Worm (Caenorhabditis elegans): ENCODE data around the gene F59C12.3.

DNA sequence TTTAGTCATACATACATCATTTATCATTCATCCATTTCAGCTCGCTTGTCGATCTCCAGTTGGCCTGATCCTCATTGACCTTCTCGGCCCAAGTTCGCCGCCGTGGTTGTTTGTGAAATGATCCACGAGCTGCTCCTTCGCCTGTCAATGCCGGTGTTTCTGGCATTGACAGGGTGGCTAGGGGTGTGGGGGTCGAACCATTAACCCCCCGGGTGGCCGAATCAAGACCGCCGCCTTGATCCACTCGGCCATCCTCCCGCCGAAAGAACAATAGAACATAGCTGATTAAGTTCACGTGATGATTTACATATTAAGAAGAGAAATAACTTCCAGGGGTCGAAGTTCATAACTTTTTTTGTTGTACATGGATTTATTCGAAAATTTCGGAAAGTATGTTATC is 6.9 kb downstream of the F59C12.3 start, which contains the start of gene F59C12.4:
- peak; percentile 77 for TF ChIP-seq scrt-1 (GFP tag; IDR thresholded peaks at IDR 0.05)
- peak; percentile 9 for TF ChIP-seq tra-4 (tag; optimal IDR thresholded peaks at IDR 0.05)
- TF ChIP-seq ceh-36 (tag; optimal IDR thresholded peaks at IDR 0.05), result peak; percentile 62
- TF ChIP-seq tbx-37 (GFP tag; conservative IDR thresholded peaks at IDR 0.05), result no peak
- peak; percentile 53 for TF ChIP-seq flt-1 (GFP tag; IDR thresholded peaks at IDR 0.05)
- peak; percentile 75 for TF ChIP-seq F13C5.2 (tag; optimal IDR thresholded peaks at IDR 0.05)
- TF ChIP-seq ama-1 (optimal IDR thresholded peaks at IDR 0.05), result no peak

All from whole organism, early embryonic.